Worm (Caenorhabditis elegans) whole organism, L2 larva: Measurements from ENCODE around the gene tab-1.

Experiments used
- C34F6.9 ChIP-seq: fragments of 150-350 bp; optimal IDR thresholded peaks from 2 replicates; lab custom pipeline; 2014; ENCODE audit warnings: missing biosample characterization, missing genetic modification characterization
- F13H6.1 ChIP-seq: sonication (generic microtip); optimal IDR thresholded peaks from 2 replicates; lab custom pipeline; 2016; ENCODE audit warnings: missing genetic modification characterization, missing compliant biosample characterization
- R02D3.7 ChIP-seq: fragments of 150-350 bp; optimal IDR thresholded peaks from 2 replicates; lab custom pipeline; 2014; ENCODE audit warnings: missing biosample characterization, missing genetic modification characterization
- Y55F3AM.14 ChIP-seq: fragments of 200-800 bp; sonication (Bioruptor generic); optimal IDR thresholded peaks from 2 replicates; lab custom pipeline; 2018; ENCODE audit warnings: mild to moderate bottlenecking, missing genetic modification characterization, missing compliant biosample characterization
- ZK546.5 ChIP-seq: sonication (generic microtip); optimal IDR thresholded peaks from 2 replicates; lab custom pipeline; 2017; ENCODE audit warnings: missing biosample characterization, missing genetic modification characterization
- alr-1 ChIP-seq: fragments of 150-350 bp; optimal IDR thresholded peaks from 2 replicates; lab custom pipeline; 2014; ENCODE audit warnings: missing biosample characterization, missing genetic modification characterization
- aly-2 ChIP-seq: fragments of 150-350 bp; optimal IDR thresholded peaks from 2 replicates; lab custom pipeline; 2014; ENCODE audit warnings: missing biosample characterization, missing genetic modification characterization
- ama-1 ChIP-seq: fragments of 150-350 bp; optimal IDR thresholded peaks from 2 replicates; lab custom pipeline; 2018; ENCODE audit warnings: inconsistent platforms
- blmp-1 ChIP-seq: sonication (generic microtip); optimal IDR thresholded peaks from 2 replicates; lab custom pipeline; 2017; ENCODE audit warnings: missing genetic modification characterization, mild to moderate bottlenecking, missing compliant biosample characterization, antibody characterized with exemption, moderate library complexity; ENCODE audit not compliant: insufficient read depth
- ceh-16 ChIP-seq: fragments of 150-350 bp; optimal IDR thresholded peaks from 2 replicates; lab custom pipeline; 2014; ENCODE audit warnings: missing biosample characterization, missing genetic modification characterization
- ceh-82 ChIP-seq: fragments of 150-350 bp; optimal IDR thresholded peaks from 2 replicates; lab custom pipeline; 2014; ENCODE audit warnings: missing biosample characterization, missing genetic modification characterization
- crh-2 ChIP-seq: sonication (generic microtip); optimal IDR thresholded peaks from 2 replicates; lab custom pipeline; 2017; ENCODE audit warnings: missing biosample characterization, missing genetic modification characterization
- dmd-4 ChIP-seq: sonication (generic microtip); optimal IDR thresholded peaks from 2 replicates; lab custom pipeline; 2017; ENCODE audit warnings: missing biosample characterization, missing genetic modification characterization
- egl-27 ChIP-seq: sonication (generic microtip); optimal IDR thresholded peaks from 3 replicates; lab custom pipeline; 2017; ENCODE audit warnings: missing biosample characterization, missing genetic modification reagents, missing genetic modification characterization
- elt-1 ChIP-seq: fragments of 150-350 bp; optimal IDR thresholded peaks from 2 replicates; lab custom pipeline; 2014; ENCODE audit warnings: missing biosample characterization, missing genetic modification characterization
- elt-3 ChIP-seq: sonication (generic microtip); optimal IDR thresholded peaks from 2 replicates; lab custom pipeline; 2017; ENCODE audit warnings: missing biosample characterization, missing genetic modification characterization
- fos-1 ChIP-seq: fragments of 150-350 bp; optimal IDR thresholded peaks from 2 replicates; lab custom pipeline; 2014; ENCODE audit warnings: missing biosample characterization, missing genetic modification characterization
- gmeb-1 ChIP-seq: fragments of 150-350 bp; optimal IDR thresholded peaks from 2 replicates; lab custom pipeline; 2014; ENCODE audit warnings: missing biosample characterization, missing genetic modification characterization
- lin-11 ChIP-seq: fragments of 150-350 bp; sonication (generic microtip); optimal IDR thresholded peaks from 2 replicates; lab custom pipeline; 2014; ENCODE audit warnings: missing biosample characterization, missing genetic modification characterization, inconsistent platforms, mixed read lengths
- lin-13 ChIP-seq: fragments of 150-350 bp; optimal IDR thresholded peaks from 2 replicates; lab custom pipeline; 2014; ENCODE audit warnings: missing biosample characterization, missing genetic modification reagents, missing genetic modification characterization
- lin-39 ChIP-seq: fragments of 150-350 bp; optimal IDR thresholded peaks from 2 replicates; lab custom pipeline; 2014; ENCODE audit warnings: missing biosample characterization, missing genetic modification reagents, missing genetic modification characterization
- lsy-2 ChIP-seq, 2 experiments: fragments of 150-350 bp in 1 of 2; sonication (generic microtip) in 1 of 2; optimal IDR thresholded peaks; 2 replicates each; lab custom pipeline; 2014 to 2017; ENCODE audit warnings: missing biosample characterization in 2 of 2, missing genetic modification characterization in 2 of 2
- mab-5 ChIP-seq: fragments of 150-350 bp; optimal IDR thresholded peaks from 2 replicates; lab custom pipeline; 2014; ENCODE audit warnings: missing biosample characterization, missing genetic modification characterization
- mbf-1 ChIP-seq: sonication (generic microtip); optimal IDR thresholded peaks from 2 replicates; lab custom pipeline; 2017; ENCODE audit warnings: missing biosample characterization, missing genetic modification characterization
- mdl-1 ChIP-seq, 2 experiments: fragments of 150-350 bp in 1 of 2; sonication (generic microtip) in 1 of 2; optimal IDR thresholded peaks; 2 replicates each; lab custom pipeline; 2017; ENCODE audit warnings: missing biosample characterization in 2 of 2, missing genetic modification characterization in 2 of 2
- nhr-10 ChIP-seq: sonication (generic microtip); optimal IDR thresholded peaks from 2 replicates; lab custom pipeline; 2017; ENCODE audit warnings: missing biosample characterization, missing genetic modification characterization
- nhr-11 ChIP-seq: fragments of 150-350 bp; optimal IDR thresholded peaks from 2 replicates; lab custom pipeline; 2014; ENCODE audit warnings: missing biosample characterization, missing genetic modification characterization
- nhr-12 ChIP-seq: fragments of 150-350 bp; optimal IDR thresholded peaks from 2 replicates; lab custom pipeline; 2014; ENCODE audit warnings: missing biosample characterization, missing genetic modification characterization
- nhr-129 ChIP-seq: fragments of 150-350 bp; optimal IDR thresholded peaks from 2 replicates; lab custom pipeline; 2014; ENCODE audit warnings: missing biosample characterization, missing genetic modification characterization
- nhr-21 ChIP-seq: fragments of 150-350 bp; optimal IDR thresholded peaks from 2 replicates; lab custom pipeline; 2014; ENCODE audit warnings: missing biosample characterization, missing genetic modification characterization
- nhr-23 ChIP-seq: fragments of 150-350 bp; optimal IDR thresholded peaks from 2 replicates; lab custom pipeline; 2014; ENCODE audit warnings: missing biosample characterization, missing genetic modification reagents, missing genetic modification characterization
- nhr-237 ChIP-seq: fragments of 150-350 bp; optimal IDR thresholded peaks from 2 replicates; lab custom pipeline; 2014; ENCODE audit warnings: missing biosample characterization, missing genetic modification characterization
- nhr-25 ChIP-seq: fragments of 150-350 bp; sonication (generic microtip); optimal IDR thresholded peaks from 3 replicates; lab custom pipeline; 2014; ENCODE audit warnings: missing biosample characterization, missing genetic modification characterization
- nhr-6 ChIP-seq: fragments of 150-350 bp; optimal IDR thresholded peaks from 2 replicates; lab custom pipeline; 2014; ENCODE audit warnings: missing biosample characterization, missing genetic modification characterization
- nhr-77 ChIP-seq: fragments of 150-350 bp; optimal IDR thresholded peaks from 2 replicates; lab custom pipeline; 2014; ENCODE audit warnings: missing biosample characterization, missing genetic modification characterization
- peb-1 ChIP-seq: fragments of 150-350 bp; optimal IDR thresholded peaks from 2 replicates; lab custom pipeline; 2014; ENCODE audit warnings: missing biosample characterization, missing genetic modification characterization
- sem-4 ChIP-seq: fragments of 150-350 bp; optimal IDR thresholded peaks from 2 replicates; lab custom pipeline; 2014; ENCODE audit warnings: missing biosample characterization, missing genetic modification reagents, missing genetic modification characterization
- skn-1 ChIP-seq: sonication (generic microtip); optimal IDR thresholded peaks from 2 replicates; lab custom pipeline; 2017; ENCODE audit warnings: missing biosample characterization, missing genetic modification characterization
- sma-3 ChIP-seq: sonication (generic microtip); optimal IDR thresholded peaks from 2 replicates; lab custom pipeline; 2016; ENCODE audit warnings: missing genetic modification reagents, missing genetic modification characterization, missing compliant biosample characterization
- sma-9 ChIP-seq, 2 experiments: fragments of 150-350 bp in 1 of 2; sonication (generic microtip) in 1 of 2; optimal IDR thresholded peaks; 2 replicates each; lab custom pipeline; 2014 to 2016; ENCODE audit warnings: missing genetic modification characterization in 2 of 2, mild to moderate bottlenecking in 1 of 2, missing biosample characterization in 1 of 2, missing compliant biosample characterization in 1 of 2, missing genetic modification reagents in 1 of 2, moderate library complexity in 1 of 2
- snpc-4 ChIP-seq: fragments of 150-350 bp; optimal IDR thresholded peaks from 2 replicates; lab custom pipeline; 2014; ENCODE audit warnings: missing biosample characterization, missing genetic modification characterization
- unc-39 ChIP-seq: fragments of 150-350 bp; optimal IDR thresholded peaks from 2 replicates; lab custom pipeline; 2014; ENCODE audit warnings: missing biosample characterization, missing genetic modification characterization
- unc-55 ChIP-seq: fragments of 150-350 bp; sonication (generic microtip); optimal IDR thresholded peaks from 3 replicates; lab custom pipeline; 2014; ENCODE audit warnings: missing biosample characterization, missing genetic modification reagents, missing genetic modification characterization
- unc-62 ChIP-seq: fragments of 150-350 bp; optimal IDR thresholded peaks from 2 replicates; lab custom pipeline; 2014; ENCODE audit warnings: missing biosample characterization, missing genetic modification reagents, missing genetic modification characterization
- zag-1 ChIP-seq: fragments of 150-350 bp; optimal IDR thresholded peaks from 2 replicates; lab custom pipeline; 2014; ENCODE audit warnings: missing biosample characterization, missing genetic modification characterization
- ztf-1 ChIP-seq: fragments of 200-800 bp; sonication (Bioruptor generic); conservative IDR thresholded peaks from 2 replicates; pipeline ENCODE4 v1.3.6; 2022; ENCODE audit warnings: missing genetic modification characterization, missing compliant biosample characterization
- ztf-11 ChIP-seq: sonication (generic microtip); optimal IDR thresholded peaks from 2 replicates; lab custom pipeline; 2017; ENCODE audit warnings: missing biosample characterization, missing genetic modification characterization
- ztf-4 ChIP-seq: fragments of 150-350 bp; optimal IDR thresholded peaks from 2 replicates; lab custom pipeline; 2014; ENCODE audit warnings: missing biosample characterization, missing genetic modification characterization

tab-1 gene

DNA sequence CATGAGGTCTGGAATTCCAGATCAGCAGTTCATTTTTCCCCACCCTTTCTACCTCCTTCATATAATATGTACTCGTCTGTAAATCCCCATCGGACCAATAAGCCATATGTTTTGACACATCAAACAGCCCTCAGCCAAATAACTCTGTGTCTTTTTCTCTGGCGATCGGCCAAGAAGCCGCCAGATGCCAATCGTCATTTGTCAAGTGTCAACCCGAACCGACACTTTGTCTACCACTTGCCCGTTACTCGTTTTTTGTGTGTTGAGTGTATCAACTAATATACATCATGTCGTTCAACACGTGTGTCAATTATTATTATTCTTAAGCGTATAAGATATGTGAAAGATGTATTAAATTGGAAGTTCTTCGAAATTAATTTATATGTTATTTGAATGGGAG is 20.1 kb downstream of the tab-1 start:
- TF ChIP-seq sma-3 (GFP tag; lab: Kevin White, UChicago) (no peak), nhr-237 (no peak), ztf-1 (GFP tag; lab: Robert Waterston, UW) (no peak), elt-1 (tag; lab: Kevin White, UChicago) (no peak), zag-1 (tag; lab: Kevin White, UChicago) (peak; percentile 22), mdl-1 (tag; optimal IDR thresholded peaks at IDR 0.05; lab: Kevin White, UChicago) (peak in 1 of 2 experiments; percentile 29), aly-2 (no peak), mab-5 (peak; percentile 92), elt-3 (no peak), alr-1 (tag; lab: Kevin White, UChicago) (no peak), F13H6.1 (tag; lab: Kevin White, UChicago) (peak; percentile 68), skn-1 (tag; lab: Kevin White, UChicago) (no peak), nhr-21 (tag; lab: Kevin White, UChicago) (no peak), blmp-1 (tag; lab: Kevin White, UChicago) (no peak), C34F6.9 (peak; percentile 31), ama-1 (lab: Kevin White, UChicago) (no peak), unc-55 (GFP tag; lab: Kevin White, UChicago) (no peak), lin-39 (tag; lab: Kevin White, UChicago) (peak; percentile 46), peb-1 (no peak), lsy-2 (tag; optimal IDR thresholded peaks at IDR 0.05; lab: Kevin White, UChicago) (peak in 1 of 2 experiments; percentile 53), nhr-6 (no peak), unc-62 (GFP tag; lab: Kevin White, UChicago) (peak; percentile 92), Y55F3AM.14 (GFP tag; lab: Kevin White, UChicago) (peak; percentile 8), mbf-1 (tag; lab: Kevin White, UChicago) (no peak), crh-2 (tag; lab: Kevin White, UChicago) (peak; percentile 53), ceh-16 (tag; lab: Kevin White, UChicago) (peak; percentile 72), nhr-77 (tag; lab: Kevin White, UChicago) (no peak), unc-39 (tag; lab: Kevin White, UChicago) (no peak), lin-11 (tag; lab: Kevin White, UChicago) (no peak), lin-13 (GFP tag; lab: Kevin White, UChicago) (no peak), nhr-23 (tag; lab: Kevin White, UChicago) (no peak), ztf-4 (tag; lab: Kevin White, UChicago) (peak; percentile 23), gmeb-1 (tag; lab: Kevin White, UChicago) (no peak), ztf-11 (no peak), ceh-82 (tag; lab: Kevin White, UChicago) (no peak), nhr-129 (tag; lab: Kevin White, UChicago) (peak; percentile 63), nhr-10 (tag; lab: Kevin White, UChicago) (no peak), sem-4 (tag; lab: Kevin White, UChicago) (peak; percentile 88), snpc-4 (tag; lab: Kevin White, UChicago) (peak; percentile 31), nhr-12 (tag; lab: Kevin White, UChicago) (no peak), R02D3.7 (tag; lab: Kevin White, UChicago) (no peak), nhr-11 (no peak), nhr-25 (tag; lab: Kevin White, UChicago) (peak; percentile 80), sma-9 (GFP tag; optimal IDR thresholded peaks at IDR 0.05; lab: Kevin White, UChicago) (peak; percentile 78), sma-9 (tag; optimal IDR thresholded peaks at IDR 0.05; lab: Kevin White, UChicago) (no peak), fos-1 (no peak), egl-27 (no peak), ZK546.5 (tag; lab: Kevin White, UChicago) (no peak), dmd-4 (no peak)
- TF ChIP-seq, all 48 proteins: peak for 17
